Fruit fly (Drosophila melanogaster) whole organism, pupa: ENCODE data around the gene CG11248.

Experiments
- CG10348 ChIP-seq: fragments of 200-800 bp; sonication (Bioruptor generic); IDR thresholded peaks from 2 replicates; pipeline ENCODE4 v1.3.6; 2022; ENCODE audit warnings: missing biosample characterization, missing genetic modification characterization
- CG32121 ChIP-seq: fragments of 200-800 bp; sonication (Bioruptor generic); IDR thresholded peaks from 2 replicates; pipeline ENCODE4 v1.3.6; 2022; ENCODE audit warnings: missing biosample characterization, missing genetic modification characterization
- CG8301 ChIP-seq: fragments of 200-800 bp; sonication (Bioruptor generic); optimal IDR thresholded peaks from 2 replicates; lab custom pipeline; 2018; ENCODE audit warnings: missing biosample characterization, mild to moderate bottlenecking, missing genetic modification characterization
- D1 ChIP-seq: fragments of 200-800 bp; sonication (Bioruptor generic); optimal IDR thresholded peaks from 2 replicates; lab custom pipeline; 2018; ENCODE audit warnings: missing biosample characterization, mild to moderate bottlenecking, missing genetic modification characterization, moderate library complexity
- EcR ChIP-seq: fragments of 200-800 bp; sonication (Bioruptor generic); optimal IDR thresholded peaks from 3 replicates; lab custom pipeline; 2019; ENCODE audit warnings: missing biosample characterization, missing genetic modification characterization, mild to moderate bottlenecking, moderate library complexity, missing genetic modification reagents
- Pif1B ChIP-seq: fragments of 200-800 bp; sonication (Bioruptor generic); optimal IDR thresholded peaks from 3 replicates; lab custom pipeline; 2016; ENCODE audit warnings: missing biosample characterization, missing genetic modification characterization
- rn ChIP-seq: fragments of 200-800 bp; sonication (Bioruptor generic); IDR thresholded peaks from 2 replicates; pipeline ENCODE4 v1.3.6; 2022; ENCODE audit warnings: missing biosample characterization, missing genetic modification characterization

DNA sequence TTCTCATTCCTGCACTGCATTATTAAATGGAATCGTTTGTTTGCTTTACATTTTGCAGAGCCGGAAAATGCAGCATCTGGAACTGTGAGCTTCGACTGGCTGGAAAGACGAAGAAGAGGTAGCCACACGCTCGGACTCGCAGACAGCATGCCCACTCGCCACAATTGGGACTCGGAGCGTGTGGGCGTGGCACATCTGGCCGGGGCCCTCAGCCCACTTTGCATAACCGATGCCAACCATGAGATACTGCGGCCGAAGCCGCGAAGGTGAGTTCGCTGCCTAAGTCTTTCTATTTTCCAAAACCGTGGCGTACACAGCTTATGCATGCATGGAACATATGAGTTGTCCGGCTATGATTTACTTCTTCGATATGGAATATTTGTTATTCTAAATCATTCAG is 27.7 kb upstream of the CG11248 start:
- TF ChIP-seq rn (GFP tag; lab: Robert Waterston, UW) (no peak), Pif1B (GFP tag; lab: Kevin White, UChicago) (no peak), EcR (no peak), D1 (tag; lab: Kevin White, UChicago) (no peak), CG8301 (tag; lab: Kevin White, UChicago) (no peak), CG10348 (GFP tag; lab: Robert Waterston, UW) (no peak), CG32121 (GFP tag; lab: Robert Waterston, UW) (no peak)
